Worm (Caenorhabditis elegans) whole organism, L2 larva: ENCODE measurements around the gene rnf-113.
"Not testable (repeated sequence)": the region's sequence is repeated elsewhere in the genome, so short reads cannot be mapped to it uniquely, and the experiment has no call there.

ENCODE experiments used
- C34F6.9 ChIP-seq: fragments of 150-350 bp; optimal IDR thresholded peaks from 2 replicates; lab custom pipeline; 2014; ENCODE audit warnings: missing biosample characterization, missing genetic modification characterization
- Y55F3AM.14 ChIP-seq: fragments of 200-800 bp; sonication (Bioruptor generic); optimal IDR thresholded peaks from 2 replicates; lab custom pipeline; 2018; ENCODE audit warnings: mild to moderate bottlenecking, missing genetic modification characterization, missing compliant biosample characterization
- alr-1 ChIP-seq: fragments of 150-350 bp; optimal IDR thresholded peaks from 2 replicates; lab custom pipeline; 2014; ENCODE audit warnings: missing biosample characterization, missing genetic modification characterization
- aly-2 ChIP-seq: fragments of 150-350 bp; optimal IDR thresholded peaks from 2 replicates; lab custom pipeline; 2014; ENCODE audit warnings: missing biosample characterization, missing genetic modification characterization
- ama-1 ChIP-seq: fragments of 150-350 bp; optimal IDR thresholded peaks from 2 replicates; lab custom pipeline; 2018; ENCODE audit warnings: inconsistent platforms
- ceh-82 ChIP-seq: fragments of 150-350 bp; optimal IDR thresholded peaks from 2 replicates; lab custom pipeline; 2014; ENCODE audit warnings: missing biosample characterization, missing genetic modification characterization
- crh-2 ChIP-seq: sonication (generic microtip); optimal IDR thresholded peaks from 2 replicates; lab custom pipeline; 2017; ENCODE audit warnings: missing biosample characterization, missing genetic modification characterization
- dmd-4 ChIP-seq: sonication (generic microtip); optimal IDR thresholded peaks from 2 replicates; lab custom pipeline; 2017; ENCODE audit warnings: missing biosample characterization, missing genetic modification characterization
- elt-3 ChIP-seq: sonication (generic microtip); optimal IDR thresholded peaks from 2 replicates; lab custom pipeline; 2017; ENCODE audit warnings: missing biosample characterization, missing genetic modification characterization
- gmeb-1 ChIP-seq: fragments of 150-350 bp; optimal IDR thresholded peaks from 2 replicates; lab custom pipeline; 2014; ENCODE audit warnings: missing biosample characterization, missing genetic modification characterization
- lin-13 ChIP-seq: fragments of 150-350 bp; optimal IDR thresholded peaks from 2 replicates; lab custom pipeline; 2014; ENCODE audit warnings: missing biosample characterization, missing genetic modification reagents, missing genetic modification characterization
- lin-39 ChIP-seq: fragments of 150-350 bp; optimal IDR thresholded peaks from 2 replicates; lab custom pipeline; 2014; ENCODE audit warnings: missing biosample characterization, missing genetic modification reagents, missing genetic modification characterization
- mab-5 ChIP-seq: fragments of 150-350 bp; optimal IDR thresholded peaks from 2 replicates; lab custom pipeline; 2014; ENCODE audit warnings: missing biosample characterization, missing genetic modification characterization
- mbf-1 ChIP-seq: sonication (generic microtip); optimal IDR thresholded peaks from 2 replicates; lab custom pipeline; 2017; ENCODE audit warnings: missing biosample characterization, missing genetic modification characterization
- nhr-10 ChIP-seq: sonication (generic microtip); optimal IDR thresholded peaks from 2 replicates; lab custom pipeline; 2017; ENCODE audit warnings: missing biosample characterization, missing genetic modification characterization
- nhr-11 ChIP-seq: fragments of 150-350 bp; optimal IDR thresholded peaks from 2 replicates; lab custom pipeline; 2014; ENCODE audit warnings: missing biosample characterization, missing genetic modification characterization
- nhr-129 ChIP-seq: fragments of 150-350 bp; optimal IDR thresholded peaks from 2 replicates; lab custom pipeline; 2014; ENCODE audit warnings: missing biosample characterization, missing genetic modification characterization
- nhr-21 ChIP-seq: fragments of 150-350 bp; optimal IDR thresholded peaks from 2 replicates; lab custom pipeline; 2014; ENCODE audit warnings: missing biosample characterization, missing genetic modification characterization
- nhr-23 ChIP-seq: fragments of 150-350 bp; optimal IDR thresholded peaks from 2 replicates; lab custom pipeline; 2014; ENCODE audit warnings: missing biosample characterization, missing genetic modification reagents, missing genetic modification characterization
- nhr-237 ChIP-seq: fragments of 150-350 bp; optimal IDR thresholded peaks from 2 replicates; lab custom pipeline; 2014; ENCODE audit warnings: missing biosample characterization, missing genetic modification characterization
- peb-1 ChIP-seq: fragments of 150-350 bp; optimal IDR thresholded peaks from 2 replicates; lab custom pipeline; 2014; ENCODE audit warnings: missing biosample characterization, missing genetic modification characterization
- skn-1 ChIP-seq: sonication (generic microtip); optimal IDR thresholded peaks from 2 replicates; lab custom pipeline; 2017; ENCODE audit warnings: missing biosample characterization, missing genetic modification characterization
- sma-3 ChIP-seq: sonication (generic microtip); optimal IDR thresholded peaks from 2 replicates; lab custom pipeline; 2016; ENCODE audit warnings: missing genetic modification reagents, missing genetic modification characterization, missing compliant biosample characterization
- sma-9 ChIP-seq, 2 experiments: fragments of 150-350 bp in 1 of 2; sonication (generic microtip) in 1 of 2; optimal IDR thresholded peaks; 2 replicates each; lab custom pipeline; 2014 to 2016; ENCODE audit warnings: missing genetic modification characterization in 2 of 2, mild to moderate bottlenecking in 1 of 2, missing biosample characterization in 1 of 2, missing compliant biosample characterization in 1 of 2, missing genetic modification reagents in 1 of 2, moderate library complexity in 1 of 2
- snpc-4 ChIP-seq: fragments of 150-350 bp; optimal IDR thresholded peaks from 2 replicates; lab custom pipeline; 2014; ENCODE audit warnings: missing biosample characterization, missing genetic modification characterization
- unc-39 ChIP-seq: fragments of 150-350 bp; optimal IDR thresholded peaks from 2 replicates; lab custom pipeline; 2014; ENCODE audit warnings: missing biosample characterization, missing genetic modification characterization
- unc-55 ChIP-seq: fragments of 150-350 bp; sonication (generic microtip); optimal IDR thresholded peaks from 3 replicates; lab custom pipeline; 2014; ENCODE audit warnings: missing biosample characterization, missing genetic modification reagents, missing genetic modification characterization
- zag-1 ChIP-seq: fragments of 150-350 bp; optimal IDR thresholded peaks from 2 replicates; lab custom pipeline; 2014; ENCODE audit warnings: missing biosample characterization, missing genetic modification characterization
- ztf-1 ChIP-seq: fragments of 200-800 bp; sonication (Bioruptor generic); conservative IDR thresholded peaks from 2 replicates; pipeline ENCODE4 v1.3.6; 2022; ENCODE audit warnings: missing genetic modification characterization, missing compliant biosample characterization
- ztf-11 ChIP-seq: sonication (generic microtip); optimal IDR thresholded peaks from 2 replicates; lab custom pipeline; 2017; ENCODE audit warnings: missing biosample characterization, missing genetic modification characterization
- ztf-4 ChIP-seq: fragments of 150-350 bp; optimal IDR thresholded peaks from 2 replicates; lab custom pipeline; 2014; ENCODE audit warnings: missing biosample characterization, missing genetic modification characterization

Gene rnf-113

ce11 chrIII:10757540-10757939, at the start of gene rnf-113:
Gene rnf-113 (minus strand): TSS chrIII:10757640.
- TF ChIP-seq ztf-1 (GFP tag; lab: Robert Waterston, UW) = no peak
- TF ChIP-seq skn-1 (tag; lab: Kevin White, UChicago) = no peak

ce11 chrIII:10807236-10807635, 49.8 kb upstream of the rnf-113 start:
- no peak for TF ChIP-seq nhr-129 (tag; lab: Kevin White, UChicago)
- no peak for TF ChIP-seq dmd-4 (tag; lab: Kevin White, UChicago)
- no peak for TF ChIP-seq sma-9 (GFP tag; optimal IDR thresholded peaks at IDR 0.05; lab: Kevin White, UChicago)
- TF ChIP-seq sma-9 (tag; optimal IDR thresholded peaks at IDR 0.05; lab: Kevin White, UChicago) = no peak
- no peak for TF ChIP-seq ama-1
- no peak for TF ChIP-seq ceh-82 (tag; lab: Kevin White, UChicago)
- no peak for TF ChIP-seq ztf-4 (tag; lab: Kevin White, UChicago)
- TF ChIP-seq snpc-4 = no peak
- TF ChIP-seq aly-2 (tag; lab: Kevin White, UChicago) = no peak
- no peak for TF ChIP-seq lin-13 (GFP tag; lab: Kevin White, UChicago)
- no peak for TF ChIP-seq ztf-11
- no peak for TF ChIP-seq elt-3 (tag; lab: Kevin White, UChicago)

ce11 chrIII:10806821-10807220, 49.4 kb upstream of the rnf-113 start:
- no peak for TF ChIP-seq nhr-23 (tag; lab: Kevin White, UChicago)
- TF ChIP-seq unc-55 (GFP tag; lab: Kevin White, UChicago) = peak; percentile 52

- TF ChIP-seq nhr-11 (tag; lab: Kevin White, UChicago); ceh-82 (tag; lab: Kevin White, UChicago); snpc-4: not testable (repeated sequence)
Measured at ce11 chrIII:10805625-10806024, 48.2 kb upstream of the rnf-113 start, which contains the start of gene klp-7. Gene klp-7 (plus strand): TSS chrIII:10805925.

ce11 chrIII:10805172-10805571, 47.7 kb upstream of the rnf-113 start:
- TF ChIP-seq lin-13 (GFP tag; lab: Kevin White, UChicago) (no peak), nhr-21 (tag; lab: Kevin White, UChicago) (no peak), nhr-129 (tag; lab: Kevin White, UChicago) (no peak), alr-1 (tag; lab: Kevin White, UChicago) (no peak), gmeb-1 (no peak), elt-3 (tag; lab: Kevin White, UChicago) (no peak), Y55F3AM.14 (GFP tag; lab: Kevin White, UChicago) (no peak), ztf-1 (GFP tag; lab: Robert Waterston, UW) (no peak)

ce11 chrIII:10802032-10802431, 44.6 kb upstream of the rnf-113 start, which contains the start of gene K11D9.3:
Gene K11D9.3 (minus strand): TSS chrIII:10802212.
- TF ChIP-seq crh-2 (tag; lab: Kevin White, UChicago) = peak; percentile 70
- TF ChIP-seq unc-39 = no peak

ce11 chrIII:10794049-10794448, 36.6 kb upstream of the rnf-113 start, which contains the start of gene clec-163:
Gene clec-163 (plus strand): TSS chrIII:10794349.
- no peak for TF ChIP-seq mbf-1
- TF ChIP-seq unc-39 = no peak
- TF ChIP-seq unc-55 (GFP tag; lab: Kevin White, UChicago) = no peak
- no peak for TF ChIP-seq C34F6.9 (tag; lab: Kevin White, UChicago)
- TF ChIP-seq nhr-129 (tag; lab: Kevin White, UChicago) = no peak
- no peak for TF ChIP-seq sma-3 (GFP tag; lab: Kevin White, UChicago)
- TF ChIP-seq nhr-23 (tag; lab: Kevin White, UChicago) = no peak
- TF ChIP-seq peb-1 (tag; lab: Kevin White, UChicago) = no peak
- no peak for TF ChIP-seq zag-1
- TF ChIP-seq nhr-237 = no peak
- no peak for TF ChIP-seq nhr-10 (tag; lab: Kevin White, UChicago)
- no peak for TF ChIP-seq mab-5
- TF ChIP-seq elt-3 (tag; lab: Kevin White, UChicago) = no peak
- TF ChIP-seq lin-39 (tag; lab: Kevin White, UChicago) = no peak
- TF ChIP-seq skn-1 (tag; lab: Kevin White, UChicago) = no peak
